Fruit fly (Drosophila melanogaster): ENCODE results near the gene Cyp28c1.

- TF ChIP-seq CTCF (optimal IDR thresholded peaks at IDR 0.05): no peak
- TF ChIP-seq CG8478 (optimal IDR thresholded peaks at IDR 0.05): no peak
Observed at dm6 chrX:11848507-11849264, 9.3 kb downstream of the Cyp28c1 start.

Data from S2 (cell line).